Fruit fly (Drosophila melanogaster) whole organism, embryonic: ENCODE measurements around the gene CG2059.

ENCODE experiments used
- ATbp ChIP-seq: fragments of 200-800 bp; sonication (Bioruptor generic); optimal IDR thresholded peaks from 2 replicates; lab custom pipeline; 2017; ENCODE audit warnings: missing biosample characterization, mild to moderate bottlenecking, missing genetic modification characterization, missing genetic modification reagents
- Asciz ChIP-seq: fragments of 200-800 bp; sonication (Bioruptor generic); optimal IDR thresholded peaks from 2 replicates; lab custom pipeline; 2017; ENCODE audit warnings: missing biosample characterization, mild to moderate bottlenecking, missing genetic modification characterization, missing genetic modification reagents
- B-H2 ChIP-seq: fragments of 200-800 bp; sonication (Bioruptor generic); optimal IDR thresholded peaks from 2 replicates; lab custom pipeline; 2018; ENCODE audit warnings: missing biosample characterization, mild to moderate bottlenecking, missing genetic modification characterization
- Bteb2 ChIP-seq: fragments of 200-800 bp; sonication (Bioruptor generic); optimal IDR thresholded peaks from 2 replicates; lab custom pipeline; 2016; ENCODE audit warnings: missing biosample characterization, missing genetic modification characterization
- CG10274 ChIP-seq: fragments of 200-800 bp; sonication (Bioruptor generic); optimal IDR thresholded peaks from 3 replicates; lab custom pipeline; 2017; ENCODE audit warnings: missing biosample characterization, mild to moderate bottlenecking, missing genetic modification characterization
- CG10543 ChIP-seq: fragments of 200-800 bp; sonication (Bioruptor generic); optimal IDR thresholded peaks from 3 replicates; lab custom pipeline; 2017; ENCODE audit warnings: missing biosample characterization, mild to moderate bottlenecking, missing genetic modification characterization, moderate library complexity
- CG12659 ChIP-seq: fragments of 200-800 bp; sonication (Bioruptor generic); optimal IDR thresholded peaks from 3 replicates; lab custom pipeline; 2017; ENCODE audit warnings: mild to moderate bottlenecking, missing biosample characterization, missing genetic modification reagents, missing genetic modification characterization
- CG12744 ChIP-seq: fragments of 200-800 bp; sonication (Bioruptor generic); optimal IDR thresholded peaks from 2 replicates; lab custom pipeline; 2016; ENCODE audit warnings: missing biosample characterization, missing genetic modification characterization
- CG1529 ChIP-seq: fragments of 200-800 bp; sonication (Bioruptor generic); optimal IDR thresholded peaks from 3 replicates; lab custom pipeline; 2018; ENCODE audit warnings: missing biosample characterization, missing genetic modification characterization
- CG17361 ChIP-seq: fragments of 200-800 bp; sonication (Bioruptor generic); IDR thresholded peaks from 3 replicates; pipeline ENCODE4 v1.3.6; 2022; ENCODE audit warnings: missing biosample characterization, missing genetic modification characterization
- CG17829 ChIP-seq: fragments of 200-800 bp; optimal IDR thresholded peaks from 2 replicates; lab custom pipeline; 2019; ENCODE audit warnings: missing biosample characterization, mild to moderate bottlenecking, missing genetic modification characterization, moderate library complexity
- CG2678 ChIP-seq: fragments of 200-800 bp; sonication (Bioruptor generic); optimal IDR thresholded peaks from 3 replicates; lab custom pipeline; 2019; ENCODE audit warnings: missing biosample characterization, mild to moderate bottlenecking, missing genetic modification characterization, moderate library complexity
- CG30020 ChIP-seq: fragments of 200-800 bp; optimal IDR thresholded peaks from 2 replicates; lab custom pipeline; 2019; ENCODE audit warnings: missing biosample characterization, mild to moderate bottlenecking, missing genetic modification characterization, moderate library complexity
- CG33213 ChIP-seq: fragments of 200-800 bp; sonication (Bioruptor generic); optimal IDR thresholded peaks from 3 replicates; lab custom pipeline; 2016; ENCODE audit warnings: missing biosample characterization, missing genetic modification characterization
- CG34376 ChIP-seq: fragments of 200-800 bp; sonication (Bioruptor generic); optimal IDR thresholded peaks from 2 replicates; lab custom pipeline; 2018; ENCODE audit warnings: missing biosample characterization, mild to moderate bottlenecking, missing genetic modification characterization
- CG34422 ChIP-seq: fragments of 200-800 bp; sonication (Bioruptor generic); IDR thresholded peaks from 3 replicates; pipeline ENCODE4 v1.3.6; 2022; ENCODE audit warnings: missing biosample characterization, missing genetic modification characterization
- CG4617 ChIP-seq: fragments of 200-800 bp; sonication (Bioruptor generic); optimal IDR thresholded peaks from 3 replicates; lab custom pipeline; 2016; ENCODE audit warnings: missing biosample characterization, missing genetic modification characterization, borderline replicate concordance
- CG4707 ChIP-seq: fragments of 200-800 bp; sonication (Bioruptor generic); optimal IDR thresholded peaks from 2 replicates; lab custom pipeline; 2018; ENCODE audit warnings: missing biosample characterization, mild to moderate bottlenecking, missing genetic modification characterization, moderate library complexity
- CG4730 ChIP-seq: fragments of 200-800 bp; sonication (Bioruptor generic); IDR thresholded peaks from 2 replicates; pipeline ENCODE4 v1.3.6; 2022; ENCODE audit warnings: missing biosample characterization, missing genetic modification characterization
- CG6175 ChIP-seq: fragments of 200-800 bp; sonication (Bioruptor generic); IDR thresholded peaks from 3 replicates; pipeline ENCODE4 v1.3.6; 2022; ENCODE audit warnings: missing biosample characterization, missing genetic modification characterization
- CG6683 ChIP-seq: fragments of 200-800 bp; sonication (Bioruptor generic); optimal IDR thresholded peaks from 2 replicates; lab custom pipeline; 2017; ENCODE audit warnings: missing biosample characterization, mild to moderate bottlenecking, missing genetic modification characterization, missing genetic modification reagents
- Dek ChIP-seq: fragments of 200-800 bp; sonication (Bioruptor generic); optimal IDR thresholded peaks from 3 replicates; lab custom pipeline; 2019; ENCODE audit warnings: missing biosample characterization, mild to moderate bottlenecking, missing genetic modification characterization, moderate library complexity
- Dfd ChIP-seq, 2 experiments: fragments of >200 bp; optimal IDR thresholded peaks; 2 replicates each; lab custom pipeline; 2017; ENCODE audit warnings: missing biosample characterization in 2 of 2, missing genetic modification characterization in 2 of 2
- E2f2 ChIP-seq: fragments of 200-800 bp; sonication (Bioruptor generic); IDR thresholded peaks from 2 replicates; pipeline ENCODE4 v1.3.6; 2022; ENCODE audit warnings: missing biosample characterization, missing genetic modification characterization
- Nf-YC ChIP-seq: fragments of 200-800 bp; optimal IDR thresholded peaks from 3 replicates; lab custom pipeline; 2019; ENCODE audit warnings: missing biosample characterization, mild to moderate bottlenecking, missing genetic modification characterization, moderate library complexity
- PHDP ChIP-seq: fragments of 200-800 bp; sonication (Bioruptor generic); optimal IDR thresholded peaks from 3 replicates; lab custom pipeline; 2018; ENCODE audit warnings: missing biosample characterization, mild to moderate bottlenecking, missing genetic modification characterization, moderate library complexity
- Sox102F ChIP-seq: fragments of 200-800 bp; sonication (Bioruptor generic); optimal IDR thresholded peaks from 2 replicates; lab custom pipeline; 2018; ENCODE audit warnings: missing biosample characterization, mild to moderate bottlenecking, missing genetic modification characterization, moderate library complexity
- Ssrp ChIP-seq: fragments of 200-800 bp; sonication (Bioruptor generic); optimal IDR thresholded peaks from 2 replicates; lab custom pipeline; 2018; ENCODE audit warnings: missing biosample characterization, mild to moderate bottlenecking, missing genetic modification characterization, moderate library complexity
- ato ChIP-seq: fragments of 200-800 bp; sonication (Bioruptor generic); IDR thresholded peaks from 2 replicates; pipeline ENCODE4 v1.3.6; 2022; ENCODE audit warnings: missing biosample characterization, missing genetic modification characterization; ENCODE audit not compliant: partially characterized antibody
- cad ChIP-seq: fragments of >200 bp; optimal IDR thresholded peaks from 2 replicates; lab custom pipeline; 2017; ENCODE audit warnings: missing biosample characterization, missing genetic modification characterization
- croc ChIP-seq: fragments of 200-800 bp; sonication (Bioruptor generic); conservative IDR thresholded peaks from 3 replicates; pipeline ENCODE4 v1.3.6; 2022; ENCODE audit warnings: missing biosample characterization, missing genetic modification characterization
- crp ChIP-seq, 2 experiments: fragments of 200-800 bp; sonication (Bioruptor generic); optimal IDR thresholded peaks; 2 replicates in 1 of 2; 3 replicates in 1 of 2; lab custom pipeline; 2017; ENCODE audit warnings: missing biosample characterization in 2 of 2, missing genetic modification characterization in 2 of 2, mild to moderate bottlenecking in 1 of 2, moderate library complexity in 1 of 2
- dm ChIP-seq: fragments of 200-800 bp; sonication (Bioruptor generic); optimal IDR thresholded peaks from 3 replicates; lab custom pipeline; 2016; ENCODE audit warnings: missing biosample characterization, missing genetic modification characterization
- hbn ChIP-seq: fragments of 200-800 bp; sonication (Bioruptor generic); IDR thresholded peaks from 2 replicates; pipeline ENCODE4 v1.3.6; 2022; ENCODE audit warnings: missing biosample characterization, missing genetic modification characterization; ENCODE audit not compliant: partially characterized antibody
- hkb ChIP-seq, 2 experiments: fragments of 200-800 bp in 1 of 2; fragments of >200 bp in 1 of 2; sonication (Bioruptor generic) in 1 of 2; IDR thresholded peaks in 1 of 2; optimal IDR thresholded peaks in 1 of 2; 2 replicates each; pipeline versions ENCODE4 v1.3.6 to Lab custom; 2017 to 2022; ENCODE audit warnings: missing biosample characterization in 1 of 2, missing genetic modification characterization in 1 of 2
- knrl ChIP-seq: fragments of 200-800 bp; sonication (Bioruptor generic); IDR thresholded peaks from 3 replicates; pipeline ENCODE4 v1.3.6; 2022; ENCODE audit warnings: missing biosample characterization, missing genetic modification characterization; ENCODE audit not compliant: partially characterized antibody
- lola ChIP-seq, 3 experiments: fragments of >200 bp in 2 of 3; fragments of 200-800 bp in 1 of 3; sonication (Bioruptor generic) in 1 of 3; optimal IDR thresholded peaks; 2 replicates each; lab custom pipeline; 2017 to 2019; ENCODE audit warnings: missing biosample characterization in 3 of 3, missing genetic modification characterization in 3 of 3, mild to moderate bottlenecking in 1 of 3, moderate library complexity in 1 of 3
- mam ChIP-seq: fragments of 200-800 bp; sonication (Bioruptor generic); optimal IDR thresholded peaks from 3 replicates; lab custom pipeline; 2016; ENCODE audit warnings: missing biosample characterization, missing genetic modification characterization
- nerfin-2 ChIP-seq: fragments of 200-800 bp; sonication (Bioruptor generic); IDR thresholded peaks from 2 replicates; pipeline ENCODE4 v1.3.6; 2022; ENCODE audit warnings: missing biosample characterization, missing genetic modification characterization; ENCODE audit not compliant: partially characterized antibody
- nom ChIP-seq: fragments of 200-800 bp; sonication (Bioruptor generic); optimal IDR thresholded peaks from 2 replicates; lab custom pipeline; 2017; ENCODE audit warnings: missing biosample characterization, missing genetic modification characterization, mild to moderate bottlenecking, moderate library complexity, missing genetic modification reagents
- pfk ChIP-seq: fragments of 200-800 bp; sonication (Bioruptor generic); optimal IDR thresholded peaks from 2 replicates; lab custom pipeline; 2018; ENCODE audit warnings: missing biosample characterization, mild to moderate bottlenecking, missing genetic modification characterization, moderate library complexity
- prd ChIP-seq, 3 experiments: fragments of >200 bp in 2 of 3; fragments of 200-800 bp in 1 of 3; sonication (Bioruptor generic) in 1 of 3; optimal IDR thresholded peaks in 2 of 3; IDR thresholded peaks in 1 of 3; 2 replicates in 2 of 3; 3 replicates in 1 of 3; pipeline versions ENCODE4 v1.3.6 to Lab custom; 2017 to 2022; ENCODE audit warnings: missing biosample characterization in 1 of 3, missing genetic modification characterization in 1 of 3
- sd ChIP-seq: fragments of 200-800 bp; sonication (Bioruptor generic); optimal IDR thresholded peaks from 3 replicates; lab custom pipeline; 2018; ENCODE audit warnings: missing biosample characterization, mild to moderate bottlenecking, missing genetic modification characterization, moderate library complexity
- sob ChIP-seq: fragments of 200-800 bp; sonication (Bioruptor generic); IDR thresholded peaks from 2 replicates; pipeline ENCODE4 v1.3.6; 2022; ENCODE audit warnings: missing biosample characterization, missing genetic modification characterization
- sr ChIP-seq: fragments of 200-800 bp; sonication (Bioruptor generic); IDR thresholded peaks from 3 replicates; pipeline ENCODE4 v1.3.6; 2022; ENCODE audit warnings: missing biosample characterization, missing genetic modification characterization
- trem ChIP-seq: fragments of 200-800 bp; optimal IDR thresholded peaks from 3 replicates; lab custom pipeline; 2019; ENCODE audit warnings: missing biosample characterization, mild to moderate bottlenecking, missing genetic modification characterization, moderate library complexity

CG2059 gene

dm6 chrX:7293874-7294559 lies 7.9 kb downstream of the CG2059 start (continued):
- TF ChIP-seq ATbp (peak; percentile 94), CG12659 (peak; percentile 90), Asciz (peak; percentile 96), Nf-YC (peak; percentile 82), CG17829 (tag; lab: Kevin White, UChicago) (peak; percentile 97), CG12744 (GFP tag; lab: Kevin White, UChicago) (no peak), hkb (optimal IDR thresholded peaks at IDR 0.05; lab: Kevin White, UChicago) (no peak), hkb (GFP tag; IDR thresholded peaks at IDR 0.05; lab: Robert Waterston, UW) (peak; percentile 93), CG6683 (peak; percentile 83), Ssrp (tag; lab: Kevin White, UChicago) (peak; percentile 94), CG4617 (GFP tag; lab: Kevin White, UChicago) (peak; percentile 15), E2f2 (GFP tag; lab: Robert Waterston, UW) (peak; percentile 51; the same call in 1 of the 2 replicates), lola (GFP tag; optimal IDR thresholded peaks at IDR 0.05; lab: Kevin White, UChicago) (peak in 1 of 3 experiments; percentile 97), knrl (GFP tag; lab: Robert Waterston, UW) (no peak), PHDP (tag; lab: Kevin White, UChicago) (peak; percentile 93), CG33213 (GFP tag; lab: Kevin White, UChicago) (no peak), pfk (peak; percentile 53), prd (optimal IDR thresholded peaks at IDR 0.05; lab: Kevin White, UChicago) (no peak), prd (GFP tag; IDR thresholded peaks at IDR 0.05; lab: Robert Waterston, UW) (peak; percentile 85), B-H2 (GFP tag; lab: Kevin White, UChicago) (peak; percentile 32), dm (GFP tag; lab: Kevin White, UChicago) (no peak), CG10543 (GFP tag; lab: Kevin White, UChicago) (peak; percentile 80), hbn (GFP tag; lab: Robert Waterston, UW) (no peak), CG4730 (peak; percentile 52), sd (tag; lab: Kevin White, UChicago) (peak; percentile 42), Sox102F (GFP tag; lab: Kevin White, UChicago) (peak; percentile 95), trem (tag; lab: Kevin White, UChicago) (peak; percentile 94), sr (GFP tag; lab: Robert Waterston, UW) (no peak; the same call in 2 of the 3 replicates), CG17361 (GFP tag; lab: Robert Waterston, UW) (peak; percentile 86), crp (GFP tag; optimal IDR thresholded peaks at IDR 0.05; lab: Kevin White, UChicago) (peak in 1 of 2 experiments; percentile 28), CG34376 (GFP tag; lab: Kevin White, UChicago) (peak; percentile 41), croc (peak; percentile 89), CG6175 (GFP tag; lab: Robert Waterston, UW) (no peak), mam (no peak), Bteb2 (GFP tag; lab: Kevin White, UChicago) (peak; percentile 33), CG10274 (peak; percentile 55), nerfin-2 (GFP tag; lab: Robert Waterston, UW) (no peak), Dfd (GFP tag; optimal IDR thresholded peaks at IDR 0.05; lab: Kevin White, UChicago) (no peak), nom (GFP tag; lab: Kevin White, UChicago) (peak; percentile 83), CG1529 (GFP tag; lab: Kevin White, UChicago) (peak; percentile 91), CG4707 (GFP tag; lab: Kevin White, UChicago) (peak; percentile 72), CG34422 (GFP tag; lab: Robert Waterston, UW) (peak; percentile 82), Dek (tag; lab: Kevin White, UChicago) (peak; percentile 85), CG2678 (peak; percentile 95), ato (GFP tag; lab: Robert Waterston, UW) (no peak), sob (peak; percentile 71), cad (GFP tag; lab: Kevin White, UChicago) (no peak), CG30020 (tag; lab: Kevin White, UChicago) (peak; percentile 74)
